Worm (Caenorhabditis elegans) whole organism, dauer: ENCODE results near the gene rps-5.

Experiments
- unc-62 ChIP-seq: sonication (generic microtip); optimal IDR thresholded peaks from 2 replicates; lab custom pipeline; 2017; ENCODE audit warnings: missing biosample characterization, missing genetic modification reagents, missing genetic modification characterization

rps-5 gene

ce11 chrIV:11092502-11093080 lies 18.3 kb downstream of the rps-5 start, which contains the start of gene bcc-1:
bcc-1 (minus strand) TSS chrIV:11092552.
- no peak for TF ChIP-seq unc-62 (GFP tag; lab: Kevin White, UChicago)

- no peak for TF ChIP-seq unc-62 (GFP tag; lab: Kevin White, UChicago)
Measured at ce11 chrIV:11089527-11089926, 21.3 kb downstream of the rps-5 start, which contains the start of gene M7.7. M7.7 (plus strand) TSS chrIV:11089827.

- no peak for TF ChIP-seq unc-62 (GFP tag; lab: Kevin White, UChicago)
Measured at ce11 chrIV:11083609-11084008, 27.2 kb downstream of the rps-5 start, which contains the start of gene klc-1. klc-1 (plus strand) TSS chrIV:11083735.

DNA sequence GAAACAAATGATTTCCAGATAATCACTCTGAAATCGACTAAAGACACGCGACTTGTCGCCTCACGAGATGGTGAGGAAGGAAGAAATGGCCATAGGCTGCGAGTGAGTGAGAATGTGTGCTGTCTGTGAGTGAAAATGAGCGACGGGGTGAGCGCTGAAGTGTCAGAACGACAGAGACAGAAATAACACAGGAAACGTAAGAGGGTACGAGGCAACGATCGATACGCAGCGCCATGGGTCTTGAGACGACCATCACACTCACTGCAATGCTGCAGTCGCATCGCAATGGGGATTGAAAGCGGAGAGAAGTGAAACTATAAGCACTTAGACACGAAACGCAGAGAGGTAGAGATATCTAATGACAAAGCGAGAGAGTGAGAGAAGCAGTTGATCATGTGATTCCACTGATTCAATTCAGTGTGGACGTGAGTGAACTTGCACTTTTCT lies 28.0 kb downstream of the rps-5 start:
- TF ChIP-seq unc-62 (GFP tag; lab: Kevin White, UChicago) = no peak

- TF ChIP-seq unc-62 (GFP tag; lab: Kevin White, UChicago) = no peak
Measured at ce11 chrIV:11082153-11082552, 28.7 kb downstream of the rps-5 start, which contains the start of gene let-70. let-70 (minus strand) TSS chrIV:11082253.

- no peak for TF ChIP-seq unc-62 (GFP tag; lab: Kevin White, UChicago)
Measured at ce11 chrIV:11080823-11081285, 30.0 kb downstream of the rps-5 start, which contains the start of gene atg-7. atg-7 (minus strand) TSS chrIV:11081055.

DNA sequence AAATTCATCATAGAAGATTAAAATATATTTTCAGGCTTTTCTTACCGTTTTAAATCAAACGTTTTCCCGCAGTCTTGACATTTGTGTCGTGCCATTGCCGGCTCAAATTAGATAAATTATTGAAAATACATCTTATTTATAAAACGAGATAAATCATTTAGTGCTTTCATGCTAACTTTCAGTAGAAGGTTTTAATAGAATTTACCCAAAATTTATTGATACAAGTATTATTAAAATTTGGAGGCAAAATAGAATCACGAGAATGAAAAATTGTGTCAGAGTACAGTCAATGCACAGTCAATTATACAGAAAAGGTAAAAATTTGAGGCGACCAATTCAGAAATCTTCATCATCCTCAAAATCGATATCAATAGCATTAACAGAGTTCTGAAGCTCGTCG lies 32.4 kb downstream of the rps-5 start, which contains the start of gene Y5F2A.4:
TSS of gene Y5F2A.4 (minus strand) at position 101 of the 400 bp plus-strand sequence.
- no peak for TF ChIP-seq unc-62 (GFP tag; lab: Kevin White, UChicago)

DNA sequence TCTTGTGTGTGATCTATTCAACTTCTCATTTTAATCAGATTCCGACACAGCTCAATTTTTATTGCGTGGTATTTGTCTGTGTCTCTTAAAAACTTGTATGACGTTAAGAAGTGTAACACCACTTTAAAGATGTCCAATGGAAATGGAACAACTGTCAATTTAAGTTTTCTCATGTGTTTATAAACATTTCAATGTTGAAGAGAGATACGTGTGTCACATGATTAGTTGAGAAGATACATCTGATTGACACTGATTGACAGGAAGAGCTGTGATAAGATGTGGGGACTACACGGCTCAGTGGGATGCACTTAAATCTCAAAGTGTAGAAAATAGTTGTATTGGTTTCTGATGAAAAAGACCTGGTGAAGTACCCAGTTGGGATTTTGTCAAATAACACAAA lies 42.5 kb downstream of the rps-5 start:
- TF ChIP-seq unc-62 (GFP tag; lab: Kevin White, UChicago) = no peak

DNA sequence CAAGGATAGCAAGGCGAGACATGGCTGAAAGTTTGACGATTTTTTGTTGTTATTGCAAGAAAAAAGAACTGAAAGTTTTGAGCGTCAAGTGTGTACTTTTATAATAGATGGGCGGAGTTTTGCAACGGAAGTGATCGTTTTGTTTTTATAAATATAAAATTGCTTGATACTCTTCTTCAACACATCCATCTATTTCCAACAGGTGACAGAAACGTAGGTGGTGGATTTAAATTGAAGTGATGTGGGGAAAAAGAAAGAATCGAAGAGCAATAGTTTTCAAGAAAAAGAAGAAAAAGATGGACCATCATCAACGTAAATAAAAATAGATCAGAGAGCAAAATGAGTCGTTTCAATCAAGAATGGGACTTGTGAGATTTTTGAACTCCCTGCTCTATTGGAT lies 43.8 kb downstream of the rps-5 start, which contains the start of gene ttr-17:
TSS of gene ttr-17 (minus strand) at position 24 of the 400 bp plus-strand sequence.
- TF ChIP-seq unc-62 (GFP tag; lab: Kevin White, UChicago) = no peak

ce11 chrIV:11063962-11064361 lies 46.9 kb downstream of the rps-5 start, which contains the start of gene ttr-16:
ttr-16 (minus strand) TSS chrIV:11064137.
- no peak for TF ChIP-seq unc-62 (GFP tag; lab: Kevin White, UChicago)

DNA sequence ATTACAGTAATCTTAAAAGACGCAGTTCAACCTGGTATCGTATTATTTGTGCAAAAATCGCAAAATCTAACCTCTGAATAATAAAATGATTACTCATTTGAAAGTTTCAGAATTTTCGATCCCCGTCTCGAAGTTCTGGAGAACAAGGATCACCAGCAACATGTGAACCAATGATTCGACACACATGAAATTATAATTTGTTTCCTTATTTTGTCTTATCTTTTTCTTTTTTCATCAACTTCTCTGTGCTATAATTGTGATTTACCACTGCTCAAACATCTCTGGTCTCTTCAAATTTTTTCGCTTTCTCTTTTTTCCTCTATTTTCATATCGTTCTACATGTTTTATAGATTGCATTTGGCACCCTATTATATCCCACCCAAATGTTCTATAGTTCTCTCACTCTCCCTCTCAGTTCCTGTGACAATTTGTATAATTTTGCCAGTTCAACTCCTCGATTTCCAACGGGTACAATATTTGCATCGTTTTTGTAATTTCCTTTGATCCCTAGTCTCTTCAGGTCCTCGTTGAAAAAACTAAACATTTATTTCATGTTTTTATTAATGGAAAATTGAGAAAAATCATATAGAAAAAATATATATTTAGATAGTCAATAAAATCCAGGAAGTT lies 47.7 kb downstream of the rps-5 start:
- no peak for TF ChIP-seq unc-62 (GFP tag; lab: Kevin White, UChicago)
